Worm (Caenorhabditis elegans) whole organism, L4 larva: ENCODE measurements around the gene C35B1.4.

Experiments
- F10B5.3 ChIP-seq: sonication (generic microtip); optimal IDR thresholded peaks from 2 replicates; lab custom pipeline; 2016; ENCODE audit warnings: mild to moderate bottlenecking, missing genetic modification characterization, missing compliant biosample characterization
- F26F4.8 ChIP-seq: fragments of 200-800 bp; sonication (Bioruptor generic); conservative IDR thresholded peaks from 2 replicates; pipeline ENCODE4 v1.3.6; 2022; ENCODE audit warnings: missing genetic modification characterization, missing compliant biosample characterization
- F37D6.2 ChIP-seq: sonication (generic microtip); optimal IDR thresholded peaks from 2 replicates; lab custom pipeline; 2016; ENCODE audit warnings: mild to moderate bottlenecking, missing genetic modification characterization, missing compliant biosample characterization
- T20F7.1 ChIP-seq: fragments of 200-800 bp; sonication (Bioruptor generic); optimal IDR thresholded peaks from 2 replicates; lab custom pipeline; 2018; ENCODE audit warnings: mild to moderate bottlenecking, missing genetic modification characterization, missing compliant biosample characterization
- T26A8.4 ChIP-seq: fragments of 200-800 bp; sonication (Bioruptor generic); IDR thresholded peaks from 2 replicates; pipeline ENCODE4 v1.3.6; 2022; ENCODE audit warnings: missing genetic modification characterization, missing compliant biosample characterization
- Y48G9A.11 ChIP-seq: fragments of 200-800 bp; sonication (Bioruptor generic); IDR thresholded peaks from 2 replicates; pipeline ENCODE4 v1.3.6; 2022; ENCODE audit warnings: missing genetic modification reagents, missing genetic modification characterization, missing compliant biosample characterization
- Y5F2A.4 ChIP-seq: fragments of 200-800 bp; sonication (Bioruptor generic); optimal IDR thresholded peaks from 2 replicates; lab custom pipeline; 2018; ENCODE audit warnings: mild to moderate bottlenecking, missing genetic modification characterization, missing compliant biosample characterization
- aha-1 ChIP-seq: fragments of 150-350 bp; peaks from one replicate; lab custom pipeline; 2014; ENCODE audit warnings: missing biosample characterization, missing genetic modification characterization
- ceh-20 ChIP-seq: fragments of 200-800 bp; sonication (Bioruptor generic); IDR thresholded peaks from 2 replicates; pipeline ENCODE4 v1.3.6; 2022; ENCODE audit warnings: missing genetic modification reagents, missing genetic modification characterization, missing compliant biosample characterization
- ceh-62 ChIP-seq: sonication (generic microtip); optimal IDR thresholded peaks from 2 replicates; lab custom pipeline; 2017; ENCODE audit warnings: missing biosample characterization, missing genetic modification characterization
- ceh-82 ChIP-seq: sonication (generic microtip); optimal IDR thresholded peaks from 2 replicates; lab custom pipeline; 2017; ENCODE audit warnings: missing biosample characterization, missing genetic modification characterization
- ces-1 ChIP-seq: fragments of 150-350 bp; sonication (generic microtip); optimal IDR thresholded peaks from 4 replicates; lab custom pipeline; 2014; ENCODE audit warnings: missing biosample characterization, missing genetic modification reagents, missing genetic modification characterization
- dpl-1 ChIP-seq: fragments of 150-350 bp; optimal IDR thresholded peaks from 2 replicates; lab custom pipeline; 2014; ENCODE audit warnings: missing biosample characterization, missing genetic modification reagents, missing genetic modification characterization
- duxl-1 ChIP-seq: sonication (generic microtip); optimal IDR thresholded peaks from 2 replicates; lab custom pipeline; 2016; ENCODE audit warnings: mild to moderate bottlenecking, missing genetic modification characterization, moderate library complexity, missing compliant biosample characterization; ENCODE audit not compliant: poor library complexity
- dve-1 ChIP-seq: sonication (generic microtip); optimal IDR thresholded peaks from 2 replicates; lab custom pipeline; 2017; ENCODE audit warnings: antibody characterized with exemption, mild to moderate bottlenecking, missing genetic modification characterization, missing compliant biosample characterization; ENCODE audit not compliant: insufficient read depth
- egl-27 ChIP-seq: sonication (generic microtip); optimal IDR thresholded peaks from 3 replicates; lab custom pipeline; 2017; ENCODE audit warnings: missing biosample characterization, missing genetic modification reagents, missing genetic modification characterization
- fos-1 ChIP-seq: fragments of 150-350 bp; optimal IDR thresholded peaks from 2 replicates; lab custom pipeline; 2014; ENCODE audit warnings: missing biosample characterization, missing genetic modification characterization
- hlh-11 ChIP-seq: fragments of 200-800 bp; sonication (Bioruptor generic); optimal IDR thresholded peaks from 2 replicates; lab custom pipeline; 2018; ENCODE audit warnings: mild to moderate bottlenecking, missing genetic modification characterization, missing compliant biosample characterization
- lsy-2 ChIP-seq, 2 experiments: fragments of 150-350 bp in 1 of 2; sonication (generic microtip) in 1 of 2; optimal IDR thresholded peaks; 2 replicates each; lab custom pipeline; 2014 to 2017; ENCODE audit warnings: missing biosample characterization in 2 of 2, missing genetic modification characterization in 2 of 2
- mxl-2 ChIP-seq: fragments of 200-800 bp; sonication (Bioruptor generic); conservative IDR thresholded peaks from 2 replicates; pipeline ENCODE4 v1.3.6; 2022; ENCODE audit warnings: missing genetic modification reagents, missing genetic modification characterization, missing compliant biosample characterization
- mxl-3 ChIP-seq: fragments of 200-800 bp; sonication (Bioruptor generic); optimal IDR thresholded peaks from 2 replicates; lab custom pipeline; 2018; ENCODE audit warnings: mild to moderate bottlenecking, missing genetic modification characterization, missing compliant biosample characterization
- nhr-111 ChIP-seq: fragments of 200-800 bp; sonication (Bioruptor generic); optimal IDR thresholded peaks from 2 replicates; lab custom pipeline; 2018; ENCODE audit warnings: mild to moderate bottlenecking, missing genetic modification characterization, missing compliant biosample characterization
- nhr-42 ChIP-seq: fragments of 200-800 bp; sonication (Bioruptor generic); IDR thresholded peaks from 2 replicates; pipeline ENCODE4 v1.3.6; 2022; ENCODE audit warnings: missing genetic modification characterization, missing compliant biosample characterization
- nhr-48 ChIP-seq: sonication (generic microtip); optimal IDR thresholded peaks from 2 replicates; lab custom pipeline; 2016; ENCODE audit warnings: mild to moderate bottlenecking, missing genetic modification characterization, missing compliant biosample characterization
- nhr-76 ChIP-seq: fragments of 150-350 bp; optimal IDR thresholded peaks from 2 replicates; lab custom pipeline; 2014; ENCODE audit warnings: missing biosample characterization, missing genetic modification characterization
- nhr-77 ChIP-seq: fragments of 150-350 bp; optimal IDR thresholded peaks from 2 replicates; lab custom pipeline; 2014; ENCODE audit warnings: missing biosample characterization, missing genetic modification characterization
- pha-4 ChIP-seq, 2 experiments: fragments of 150-350 bp in 1 of 2; fragments of 200-800 bp in 1 of 2; sonication (Bioruptor generic) in 1 of 2; IDR thresholded peaks in 1 of 2; optimal IDR thresholded peaks in 1 of 2; 2 replicates each; pipeline versions ENCODE4 v1.3.6 to Lab custom; 2014 to 2022; ENCODE audit warnings: missing genetic modification characterization in 2 of 2, missing genetic modification reagents in 2 of 2, missing biosample characterization in 1 of 2, missing compliant biosample characterization in 1 of 2
- php-3 ChIP-seq: fragments of 200-800 bp; sonication (Bioruptor generic); IDR thresholded peaks from 2 replicates; pipeline ENCODE4 v1.3.6; 2022; ENCODE audit warnings: missing genetic modification reagents, missing genetic modification characterization, missing compliant biosample characterization
- saeg-2 ChIP-seq: fragments of 200-800 bp; sonication (Bioruptor generic); IDR thresholded peaks from 2 replicates; pipeline ENCODE4 v1.3.6; 2022; ENCODE audit warnings: missing genetic modification reagents, missing genetic modification characterization, missing compliant biosample characterization
- snpc-4 ChIP-seq: fragments of 150-350 bp; optimal IDR thresholded peaks from 2 replicates; lab custom pipeline; 2014; ENCODE audit warnings: missing biosample characterization, missing genetic modification characterization
- spr-3 ChIP-seq: fragments of 200-800 bp; sonication (Bioruptor generic); optimal IDR thresholded peaks from 2 replicates; lab custom pipeline; 2018; ENCODE audit warnings: mild to moderate bottlenecking, missing genetic modification characterization, missing compliant biosample characterization
- tra-1 ChIP-seq: fragments of 200-800 bp; sonication (Bioruptor generic); IDR thresholded peaks from 2 replicates; pipeline ENCODE4 v1.3.6; 2022; ENCODE audit warnings: missing genetic modification reagents, missing genetic modification characterization, missing compliant biosample characterization
- unc-39 ChIP-seq: sonication (generic microtip); optimal IDR thresholded peaks from 2 replicates; lab custom pipeline; 2017; ENCODE audit warnings: missing biosample characterization, missing genetic modification characterization
- vab-7 ChIP-seq: fragments of 200-800 bp; sonication (Bioruptor generic); IDR thresholded peaks from 2 replicates; pipeline ENCODE4 v1.3.6; 2022; ENCODE audit warnings: missing genetic modification reagents, missing genetic modification characterization, missing compliant biosample characterization
- zip-11 ChIP-seq: fragments of 200-800 bp; sonication (Bioruptor generic); IDR thresholded peaks from 2 replicates; pipeline ENCODE4 v1.3.6; 2022; ENCODE audit warnings: missing genetic modification characterization, missing compliant biosample characterization
- zip-2 ChIP-seq: fragments of 150-350 bp; optimal IDR thresholded peaks from 2 replicates; lab custom pipeline; 2014; ENCODE audit warnings: missing biosample characterization, missing genetic modification characterization
- ztf-11 ChIP-seq: fragments of 150-350 bp; optimal IDR thresholded peaks from 2 replicates; lab custom pipeline; 2014; ENCODE audit warnings: missing biosample characterization, missing genetic modification characterization

C35B1.4 gene

DNA sequence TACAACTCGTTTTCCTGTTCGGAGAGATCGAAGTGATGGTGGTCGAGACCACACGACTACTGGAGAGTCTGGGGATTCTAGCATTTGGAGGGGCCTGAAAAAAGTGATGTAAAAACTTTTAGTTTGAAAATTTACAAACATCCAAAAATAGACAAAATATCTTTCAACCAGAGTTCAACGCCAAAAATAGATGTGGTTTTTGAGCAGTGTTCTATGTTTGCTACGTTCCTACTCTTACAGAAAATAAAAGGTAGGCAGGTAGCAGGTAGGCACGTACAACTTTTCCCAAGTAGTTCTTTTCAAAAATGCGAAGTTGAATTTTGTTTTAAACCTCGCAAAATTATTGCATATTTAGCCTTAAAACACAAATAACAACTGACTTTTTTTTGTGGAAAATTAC lies 32.8 kb downstream of the C35B1.4 start, which contains the start of gene F49F1.14:
Gene F49F1.14 (minus strand): TSS at position 101 of the 400 bp plus-strand sequence.
- TF ChIP-seq ceh-20 (GFP tag; lab: Robert Waterston, UW): no peak
- no peak for TF ChIP-seq T20F7.1 (GFP tag; lab: Kevin White, UChicago)
- TF ChIP-seq nhr-76: no peak
- TF ChIP-seq F10B5.3 (tag; lab: Kevin White, UChicago): no peak
- TF ChIP-seq nhr-48 (tag; lab: Kevin White, UChicago): no peak
- no peak for TF ChIP-seq tra-1
- no peak for TF ChIP-seq mxl-3
- TF ChIP-seq vab-7 (GFP tag; lab: Robert Waterston, UW): no peak
- TF ChIP-seq spr-3 (GFP tag; lab: Kevin White, UChicago): no peak
- no peak for TF ChIP-seq dpl-1 (GFP tag; lab: Kevin White, UChicago)
- TF ChIP-seq Y48G9A.11 (GFP tag; lab: Robert Waterston, UW): no peak
- no peak for TF ChIP-seq zip-2 (tag; lab: Kevin White, UChicago)
- TF ChIP-seq ceh-82 (tag; lab: Kevin White, UChicago): no peak
- no peak for TF ChIP-seq saeg-2 (GFP tag; lab: Robert Waterston, UW)
- TF ChIP-seq php-3 (GFP tag; lab: Robert Waterston, UW): no peak
- TF ChIP-seq ceh-62 (tag; lab: Kevin White, UChicago): no peak
- no peak for TF ChIP-seq aha-1
- no peak for TF ChIP-seq Y5F2A.4 (GFP tag; lab: Kevin White, UChicago)
- no peak for TF ChIP-seq lsy-2 (tag; optimal IDR thresholded peaks at IDR 0.05; lab: Kevin White, UChicago)

DNA sequence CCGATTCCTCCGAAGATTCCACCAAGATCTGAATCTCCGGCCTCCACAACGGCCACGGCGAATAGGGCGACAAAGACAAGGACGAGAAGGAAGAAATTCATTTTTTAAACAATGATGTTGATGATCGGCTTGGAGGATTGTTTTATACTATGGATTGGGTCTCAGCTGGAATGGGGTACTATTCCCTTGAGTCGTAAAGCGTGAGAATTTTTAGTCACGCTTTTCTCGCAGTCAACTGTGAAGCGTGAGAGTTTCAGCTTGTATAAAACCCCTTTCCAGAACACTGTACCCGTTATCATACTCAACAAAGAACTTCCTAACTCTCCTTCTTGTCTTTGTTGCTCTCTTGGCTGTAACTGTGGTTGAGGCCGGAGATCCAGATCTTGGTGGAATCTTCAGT lies 34.9 kb downstream of the C35B1.4 start, which contains the start of gene F49F1.15:
Gene F49F1.15 (minus strand): TSS at position 101 of the 400 bp plus-strand sequence.
- no peak for TF ChIP-seq F37D6.2 (tag; lab: Kevin White, UChicago)
- no peak for TF ChIP-seq lsy-2 (tag; optimal IDR thresholded peaks at IDR 0.05; lab: Kevin White, UChicago)
- no peak for TF ChIP-seq T26A8.4 (GFP tag; lab: Robert Waterston, UW)
- TF ChIP-seq zip-11 (GFP tag; lab: Robert Waterston, UW): no peak
- TF ChIP-seq nhr-77: no peak
- no peak for TF ChIP-seq ztf-11 (tag; lab: Kevin White, UChicago)
- no peak for TF ChIP-seq hlh-11 (tag; lab: Kevin White, UChicago)
- no peak for TF ChIP-seq F26F4.8 (GFP tag; lab: Robert Waterston, UW)
- no peak for TF ChIP-seq duxl-1 (tag; lab: Kevin White, UChicago)
- no peak for TF ChIP-seq dve-1
- TF ChIP-seq nhr-111 (GFP tag; lab: Kevin White, UChicago): no peak
- TF ChIP-seq fos-1: no peak
- TF ChIP-seq nhr-42 (GFP tag; lab: Robert Waterston, UW): no peak
- no peak for TF ChIP-seq ceh-82 (tag; lab: Kevin White, UChicago)
- TF ChIP-seq unc-39 (tag; lab: Kevin White, UChicago): no peak
- no peak for TF ChIP-seq dpl-1 (GFP tag; lab: Kevin White, UChicago)
- TF ChIP-seq ces-1 (GFP tag; lab: Kevin White, UChicago): no peak
- TF ChIP-seq snpc-4 (tag; lab: Kevin White, UChicago): no peak
- TF ChIP-seq, all 104 proteins: peak for 0

DNA sequence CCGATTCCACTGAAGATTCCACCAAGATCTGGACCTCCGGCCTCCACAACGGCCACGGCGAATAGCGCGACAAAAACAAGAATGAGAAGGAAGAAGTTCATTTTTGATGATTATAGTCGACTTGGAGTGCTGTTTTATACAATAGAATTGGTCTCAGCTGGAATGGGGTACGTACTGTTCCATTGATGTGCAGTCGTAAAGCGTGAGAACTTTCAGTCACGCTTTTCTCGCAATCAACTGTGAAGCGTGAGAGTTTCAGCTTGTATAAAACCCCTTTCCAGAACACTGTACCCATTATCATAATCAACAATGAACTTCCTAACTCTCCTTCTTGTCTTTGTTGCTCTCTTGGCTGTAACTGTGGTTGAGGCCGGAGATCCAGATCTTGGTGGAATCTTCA lies 36.0 kb downstream of the C35B1.4 start, which contains the start of the genes F49F1.4 and F49F1.2:
Gene F49F1.4 (minus strand): TSS at position 101 of the 400 bp plus-strand sequence.
Gene F49F1.2 (plus strand): TSS at position 310 of the 400 bp plus-strand sequence.
- TF ChIP-seq mxl-2 (no peak), pha-4 (GFP tag; IDR thresholded peaks at IDR 0.05; lab: Robert Waterston, UW) (no peak), pha-4 (tag; optimal IDR thresholded peaks at IDR 0.05; lab: Kevin White, UChicago) (no peak), egl-27 (tag; lab: Kevin White, UChicago) (no peak)
- TF ChIP-seq, all 104 proteins: peak for 0
